Fruit fly (Drosophila melanogaster): Measurements from ENCODE around the gene Ssl1.

Ssl1 gene

DNA sequence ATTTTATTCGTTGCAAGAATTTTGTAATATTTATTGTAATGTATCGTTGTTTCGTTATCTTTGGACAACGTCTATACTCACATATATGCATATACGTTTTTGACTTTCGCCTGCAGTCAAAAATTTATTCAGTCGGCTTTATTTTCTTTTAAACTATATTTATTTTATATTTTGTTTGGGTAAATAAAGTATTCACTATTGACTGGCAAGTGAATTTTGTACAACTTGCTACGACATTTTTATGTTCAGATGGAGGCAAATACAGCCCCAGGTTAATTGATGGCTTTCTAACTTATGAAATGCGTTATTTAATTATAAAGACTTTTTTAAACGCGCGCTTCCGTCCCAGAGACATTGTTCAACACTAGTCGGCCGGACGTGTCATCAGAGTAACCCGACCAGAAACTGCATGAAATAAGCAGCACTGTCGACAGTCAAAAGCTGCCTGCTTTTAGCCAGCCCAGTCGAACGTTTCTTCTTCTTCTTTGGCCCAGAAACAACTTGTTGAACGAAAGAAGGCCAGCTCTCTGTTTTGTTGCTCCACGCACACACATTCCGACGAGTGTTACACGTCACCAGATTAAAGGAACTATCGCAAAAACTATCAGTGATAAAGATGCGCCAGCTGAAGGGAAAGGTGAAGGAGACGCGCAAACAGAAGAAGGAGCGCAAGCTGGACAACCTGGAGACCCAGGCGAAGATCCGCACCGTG, 15.4 kb upstream of the Ssl1 start, which contains the start of gene CG33169 (continued):
- TF ChIP-seq rib (GFP tag; IDR thresholded peaks at IDR 0.05) (peak; percentile 89), CG7556 (GFP tag; optimal IDR thresholded peaks at IDR 0.05) (no peak), ara (GFP tag; IDR thresholded peaks at IDR 0.05) (peak; percentile 82), CG10147 (GFP tag; optimal IDR thresholded peaks at IDR 0.05) (peak; percentile 52), mam (GFP tag; optimal IDR thresholded peaks at IDR 0.05) (peak; percentile 96), HmgD (GFP tag; optimal IDR thresholded peaks at IDR 0.05) (peak; percentile 98), BtbVII (GFP tag; optimal IDR thresholded peaks at IDR 0.05) (peak; percentile 73), hb (GFP tag; IDR thresholded peaks at IDR 0.05; ENCODE audit: partially characterized antibody) (peak; percentile 35; the same call in 1 of the 3 replicates), CG12391 (tag; optimal IDR thresholded peaks at IDR 0.05) (peak; percentile 72), usp (GFP tag; optimal IDR thresholded peaks at IDR 0.05) (no peak), Dp (GFP tag; optimal IDR thresholded peaks at IDR 0.05) (peak; percentile 100), chif (GFP tag; optimal IDR thresholded peaks at IDR 0.05) (peak; percentile 75 to 77), tup (GFP tag; optimal IDR thresholded peaks at IDR 0.05) (peak; percentile 83), CG6254 (GFP tag; optimal IDR thresholded peaks at IDR 0.05) (no peak), CG5245 (GFP tag; optimal IDR thresholded peaks at IDR 0.05) (peak; percentile 62), CG9609 (GFP tag; optimal IDR thresholded peaks at IDR 0.05) (peak; percentile 92), ham (GFP tag; IDR thresholded peaks at IDR 0.05) (peak; percentile 72; the same call in 1 of the 2 replicates), Hr3 (GFP tag; optimal IDR thresholded peaks at IDR 0.05) (peak; percentile 98), CG12219 (GFP tag; optimal IDR thresholded peaks at IDR 0.05) (peak; percentile 56), CG2116 (GFP tag; optimal IDR thresholded peaks at IDR 0.05) (peak; percentile 70), hkb (optimal IDR thresholded peaks at IDR 0.05) (no peak), hkb (GFP tag; IDR thresholded peaks at IDR 0.05) (peak; percentile 74), mld (GFP tag; IDR thresholded peaks at IDR 0.05; ENCODE audit: partially characterized antibody) (no peak), NfI (GFP tag; optimal IDR thresholded peaks at IDR 0.05) (peak; percentile 90), Antp (GFP tag; optimal IDR thresholded peaks at IDR 0.05) (peak; percentile 93), CG2202 (tag; optimal IDR thresholded peaks at IDR 0.05) (peak; percentile 23), bigmax (GFP tag; optimal IDR thresholded peaks at IDR 0.05) (peak; percentile 61), CG11723 (GFP tag; optimal IDR thresholded peaks at IDR 0.05) (peak; percentile 56), knrl (GFP tag; IDR thresholded peaks at IDR 0.05; ENCODE audit: partially characterized antibody) (peak; percentile 73), CG15073 (GFP tag; optimal IDR thresholded peaks at IDR 0.05) (no peak), grn (GFP tag; optimal IDR thresholded peaks at IDR 0.05) (peak; percentile 18), CG33557 (GFP tag; optimal IDR thresholded peaks at IDR 0.05) (peak; percentile 47), CG11093 (GFP tag; IDR thresholded peaks at IDR 0.05) (peak; percentile 73; the same call in 2 of the 3 replicates), Pdp1 (GFP tag; optimal IDR thresholded peaks at IDR 0.05) (peak; percentile 91 to 94), CG30403 (GFP tag; optimal IDR thresholded peaks at IDR 0.05) (peak; percentile 78), CG32767 (GFP tag; IDR thresholded peaks at IDR 0.05) (peak; percentile 38; the same call in 1 of the 2 replicates), CG11696 (GFP tag; IDR thresholded peaks at IDR 0.05) (no peak), CG3995 (GFP tag; optimal IDR thresholded peaks at IDR 0.05) (peak; percentile 66), CG9727 (GFP tag; optimal IDR thresholded peaks at IDR 0.05) (peak; percentile 55), CG9932 (GFP tag; IDR thresholded peaks at IDR 0.05) (peak; percentile 94), sc (optimal IDR thresholded peaks at IDR 0.05) (no peak), sc (GFP tag; optimal IDR thresholded peaks at IDR 0.05) (peak; percentile 1), CG2889 (GFP tag; IDR thresholded peaks at IDR 0.05) (no peak), gt (GFP tag; IDR thresholded peaks at IDR 0.05) (peak; percentile 59), fd96Cb (tag; optimal IDR thresholded peaks at IDR 0.05) (peak; percentile 46), nom (GFP tag; optimal IDR thresholded peaks at IDR 0.05) (peak; percentile 58), CG7928 (GFP tag; optimal IDR thresholded peaks at IDR 0.05) (peak; percentile 67), Rfx (GFP tag; IDR thresholded peaks at IDR 0.05) (peak; percentile 97), CG18619 (GFP tag; optimal IDR thresholded peaks at IDR 0.05) (peak; percentile 79), fd3F (GFP tag; optimal IDR thresholded peaks at IDR 0.05) (peak; percentile 66)
